Worm (Caenorhabditis elegans): ENCODE results near the gene mans-2.
A peak's percentile ranks its signal among the peaks of the same experiment; 100 is the strongest.

mans-2 gene

ce11 chrV:11997403-11997802 is 12.1 kb upstream of the mans-2 start:
- TF ChIP-seq blmp-1 (tag; optimal IDR thresholded peaks at IDR 0.05) (no peak), egl-13 (tag; optimal IDR thresholded peaks at IDR 0.05) (peak; percentile 50)

DNA sequence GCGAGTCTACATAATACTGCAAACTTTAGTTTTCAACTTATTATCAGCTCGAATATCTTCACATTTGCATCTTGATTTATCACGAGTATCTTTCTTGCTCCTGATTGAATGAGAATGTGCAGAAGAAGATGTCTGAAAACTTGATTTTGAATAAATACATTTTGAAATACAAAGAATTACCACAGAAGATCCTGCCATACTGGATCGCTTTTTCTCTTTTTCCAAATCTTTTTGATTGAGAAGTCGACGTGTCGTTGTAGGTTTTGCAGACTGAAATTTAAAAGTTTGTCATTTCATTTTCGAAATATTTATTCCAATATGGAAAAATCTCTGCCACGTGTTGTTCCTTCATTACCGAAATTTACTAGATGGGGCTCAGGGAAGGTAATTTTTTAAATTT is 10.6 kb upstream of the mans-2 start, which contains the start of gene C52E4.12:
TSS of gene C52E4.12 (plus strand) at position 301 of the 400 bp plus-strand sequence.
- TF ChIP-seq unc-86 (tag; optimal IDR thresholded peaks at IDR 0.05) (no peak), zip-4 (GFP tag; optimal IDR thresholded peaks at IDR 0.05) (no peak), fkh-4 (tag; optimal IDR thresholded peaks at IDR 0.05; ENCODE audit: borderline replicate concordance) (no peak), irx-1 (tag; optimal IDR thresholded peaks at IDR 0.05) (no peak), mep-1 (tag; optimal IDR thresholded peaks at IDR 0.05) (no peak), hpl-2 (GFP tag; optimal IDR thresholded peaks at IDR 0.05) (no peak), grh-1 (GFP tag; IDR thresholded peaks at IDR 0.05) (no peak), nhr-85 (tag) (no peak), mef-2 (tag; optimal IDR thresholded peaks at IDR 0.05) (no peak), fkh-10 (GFP tag; optimal IDR thresholded peaks at IDR 0.05) (no peak), zag-1 (tag; optimal IDR thresholded peaks at IDR 0.05) (no peak), pag-3 (tag; optimal IDR thresholded peaks at IDR 0.05; ENCODE audit: borderline replicate concordance, insufficient read depth) (no peak), ztf-4 (tag; optimal IDR thresholded peaks at IDR 0.05) (no peak), elt-2 (tag; optimal IDR thresholded peaks at IDR 0.05) (no peak)

DNA sequence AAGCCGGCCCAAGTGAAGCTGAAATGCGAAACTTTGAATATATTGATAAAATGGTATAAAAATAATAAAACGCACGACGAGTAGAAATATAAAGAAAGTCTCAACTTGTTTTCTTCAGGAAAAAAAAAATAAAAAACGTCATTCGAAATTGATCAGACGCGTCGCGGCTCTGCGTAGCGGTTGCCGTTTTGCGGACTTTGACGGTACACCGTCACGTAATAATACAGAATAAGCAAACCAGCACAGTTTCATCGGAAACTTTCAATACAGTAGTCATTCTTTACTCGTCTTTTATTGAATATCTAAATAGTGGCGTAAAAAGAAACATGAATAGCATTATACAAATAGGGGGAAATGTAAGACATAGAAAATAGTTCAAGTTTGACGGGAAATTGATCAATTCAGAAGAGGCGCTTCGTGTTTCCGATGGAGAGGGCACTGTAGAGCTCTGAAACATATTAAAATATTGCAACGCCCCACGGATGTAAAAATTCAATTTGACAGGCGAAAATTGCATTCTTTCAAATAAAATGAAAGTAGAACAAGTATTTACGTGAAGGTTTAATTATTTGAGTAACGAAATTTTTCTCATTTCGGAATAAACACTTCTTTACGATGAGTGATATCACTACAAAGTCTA is 8.5 kb upstream of the mans-2 start, which contains the start of the genes cyl-1 and C52E4.7:
TSS of gene cyl-1 (minus strand) at position 18 of the 640 bp plus-strand sequence.
TSS of gene C52E4.7 (plus strand) at position 590 of the 640 bp plus-strand sequence.
- TF ChIP-seq elt-2 (tag; optimal IDR thresholded peaks at IDR 0.05) (no peak), rnt-1 (tag; optimal IDR thresholded peaks at IDR 0.05) (peak; percentile 26), pqm-1 (tag; optimal IDR thresholded peaks at IDR 0.05) (no peak), snpc-4 (tag; optimal IDR thresholded peaks at IDR 0.05) (peak; percentile 59), elt-3 (tag; optimal IDR thresholded peaks at IDR 0.05) (peak in 1 of 6 experiments; percentile 44), lsy-2 (tag; optimal IDR thresholded peaks at IDR 0.05) (peak; percentile 54 to 86), lin-35 (GFP tag; optimal IDR thresholded peaks at IDR 0.05) (peak; percentile 69 to 81), lin-15B (tag; optimal IDR thresholded peaks at IDR 0.05) (peak; percentile 57), efl-1 (optimal IDR thresholded peaks at IDR 0.05) (peak; percentile 71 to 74), efl-1 (GFP tag; optimal IDR thresholded peaks at IDR 0.05 in 1 of 2) (peak; percentile 65 to 87), ztf-4 (tag; optimal IDR thresholded peaks at IDR 0.05) (no peak), nhr-47 (tag; optimal IDR thresholded peaks at IDR 0.05) (peak; percentile 50), nhr-85 (tag) (peak; percentile 42), fkh-8 (tag; optimal IDR thresholded peaks at IDR 0.05) (peak; percentile 53), blmp-1 (tag; optimal IDR thresholded peaks at IDR 0.05) (peak; percentile 72), unc-130 (tag; optimal IDR thresholded peaks at IDR 0.05) (peak; percentile 41), nhr-20 (tag; optimal IDR thresholded peaks at IDR 0.05) (peak; percentile 52), nhr-12 (tag; optimal IDR thresholded peaks at IDR 0.05) (no peak), nhr-71 (tag; optimal IDR thresholded peaks at IDR 0.05) (peak; percentile 71), swsn-7 (tag; optimal IDR thresholded peaks at IDR 0.05) (peak; percentile 37), hlh-17 (GFP tag; optimal IDR thresholded peaks at IDR 0.05; ENCODE audit: borderline replicate concordance) (no peak), nhr-76 (tag; optimal IDR thresholded peaks at IDR 0.05) (no peak), nhr-19 (GFP tag; conservative IDR thresholded peaks at IDR 0.05) (0 out of 2 replicates have a peak, but pooled peaks have one; percentile 3), dpl-1 (GFP tag; optimal IDR thresholded peaks at IDR 0.05) (peak; percentile 46 to 73 (median 61)), sptf-1 (tag; optimal IDR thresholded peaks at IDR 0.05) (no peak), ceh-88 (GFP tag; IDR thresholded peaks at IDR 0.05) (no peak), lin-13 (GFP tag; optimal IDR thresholded peaks at IDR 0.05) (peak; percentile 46), hlh-4 (tag; optimal IDR thresholded peaks at IDR 0.05) (no peak), tbx-2 (tag; optimal IDR thresholded peaks at IDR 0.05) (peak; percentile 34), zip-4 (GFP tag; optimal IDR thresholded peaks at IDR 0.05) (no peak), skn-1 (tag; optimal IDR thresholded peaks at IDR 0.05) (peak; percentile 76), ceh-82 (tag; optimal IDR thresholded peaks at IDR 0.05) (peak in 2 of 3 experiments; percentile 35 to 40), xbp-1 (tag; optimal IDR thresholded peaks at IDR 0.05) (peak; percentile 46), C16A3.4 (tag; optimal IDR thresholded peaks at IDR 0.05) (peak; percentile 50), fkh-4 (tag; optimal IDR thresholded peaks at IDR 0.05; ENCODE audit: borderline replicate concordance) (no peak), ceh-90 (tag; optimal IDR thresholded peaks at IDR 0.05) (no peak), mep-1 (tag; optimal IDR thresholded peaks at IDR 0.05) (peak; percentile 80), snu-23 (GFP tag; optimal IDR thresholded peaks at IDR 0.05) (peak; percentile 63), nhr-84 (tag; optimal IDR thresholded peaks at IDR 0.05) (no peak)
